Worm (Caenorhabditis elegans) whole organism, midembryonic: Measurements from ENCODE around the gene srw-1.

ENCODE experiments used
- T22C8.4 ChIP-seq: fragments of 200-800 bp; sonication (Bioruptor generic); IDR thresholded peaks from 2 replicates; pipeline ENCODE4 v1.3.6; 2022; ENCODE audit warnings: missing genetic modification characterization, missing compliant biosample characterization
- cog-1 ChIP-seq: sonication (generic microtip); optimal IDR thresholded peaks from 2 replicates; lab custom pipeline; 2016; ENCODE audit warnings: missing genetic modification characterization, missing compliant biosample characterization
- flt-1 ChIP-seq: fragments of 200-800 bp; sonication (Bioruptor generic); IDR thresholded peaks from 2 replicates; pipeline ENCODE4 v1.3.6; 2022; ENCODE audit warnings: missing genetic modification characterization, missing compliant biosample characterization
- klf-2 ChIP-seq: fragments of 200-800 bp; sonication (Bioruptor generic); conservative IDR thresholded peaks from 2 replicates; pipeline ENCODE4 v1.3.6; 2022; ENCODE audit warnings: missing genetic modification reagents, missing genetic modification characterization, missing compliant biosample characterization
- med-1 ChIP-seq: sonication (generic microtip); optimal IDR thresholded peaks from 2 replicates; lab custom pipeline; 2017; ENCODE audit warnings: missing genetic modification characterization, mild to moderate bottlenecking, missing compliant biosample characterization, antibody characterized with exemption, missing genetic modification reagents; ENCODE audit not compliant: insufficient read depth
- ref-1 ChIP-seq: fragments of 200-800 bp; sonication (Bioruptor generic); conservative IDR thresholded peaks from 2 replicates; pipeline ENCODE4 v1.3.6; 2022; ENCODE audit warnings: missing genetic modification reagents, missing genetic modification characterization, missing compliant biosample characterization
- tab-1 ChIP-seq: fragments of 200-800 bp; sonication (Bioruptor generic); IDR thresholded peaks from 2 replicates; pipeline ENCODE4 v1.3.6; 2022; ENCODE audit warnings: missing genetic modification characterization, missing compliant biosample characterization
- ztf-23 ChIP-seq: fragments of 200-800 bp; sonication (Bioruptor generic); IDR thresholded peaks from 2 replicates; pipeline ENCODE4 v1.3.6; 2022; ENCODE audit warnings: missing genetic modification reagents, missing genetic modification characterization, missing compliant biosample characterization
- ztf-29 ChIP-seq: fragments of 200-800 bp; sonication (Bioruptor generic); IDR thresholded peaks from 2 replicates; pipeline ENCODE4 v1.3.6; 2022; ENCODE audit warnings: missing genetic modification reagents, missing genetic modification characterization, missing compliant biosample characterization

srw-1 gene

ce11 chrV:15225650-15226049 is 27.6 kb downstream of the srw-1 start, which contains the start of gene srw-14:
srw-14 (plus strand) TSS chrV:15225950.
- TF ChIP-seq klf-2 (GFP tag; lab: Robert Waterston, UW), result no peak
- no peak for TF ChIP-seq ref-1 (GFP tag; lab: Robert Waterston, UW)
- TF ChIP-seq ztf-23 (GFP tag; lab: Robert Waterston, UW), result no peak
- no peak for TF ChIP-seq tab-1 (GFP tag; lab: Robert Waterston, UW)
- no peak for TF ChIP-seq med-1 (GFP tag; lab: Kevin White, UChicago)
- no peak for TF ChIP-seq flt-1 (GFP tag; lab: Robert Waterston, UW)
- no peak for TF ChIP-seq cog-1 (tag; lab: Kevin White, UChicago)
- TF ChIP-seq T22C8.4 (GFP tag; lab: Robert Waterston, UW), result no peak
- no peak for TF ChIP-seq ztf-29 (GFP tag; lab: Robert Waterston, UW)

- no peak for TF ChIP-seq ztf-23 (GFP tag; lab: Robert Waterston, UW)
- no peak for TF ChIP-seq ref-1 (GFP tag; lab: Robert Waterston, UW)
- no peak for TF ChIP-seq tab-1 (GFP tag; lab: Robert Waterston, UW)
- TF ChIP-seq ztf-29 (GFP tag; lab: Robert Waterston, UW), result no peak
- TF ChIP-seq cog-1 (tag; lab: Kevin White, UChicago), result no peak
- TF ChIP-seq T22C8.4 (GFP tag; lab: Robert Waterston, UW), result no peak
- TF ChIP-seq klf-2 (GFP tag; lab: Robert Waterston, UW), result no peak
Observed at ce11 chrV:15226206-15226605, 28.2 kb downstream of the srw-1 start.

DNA sequence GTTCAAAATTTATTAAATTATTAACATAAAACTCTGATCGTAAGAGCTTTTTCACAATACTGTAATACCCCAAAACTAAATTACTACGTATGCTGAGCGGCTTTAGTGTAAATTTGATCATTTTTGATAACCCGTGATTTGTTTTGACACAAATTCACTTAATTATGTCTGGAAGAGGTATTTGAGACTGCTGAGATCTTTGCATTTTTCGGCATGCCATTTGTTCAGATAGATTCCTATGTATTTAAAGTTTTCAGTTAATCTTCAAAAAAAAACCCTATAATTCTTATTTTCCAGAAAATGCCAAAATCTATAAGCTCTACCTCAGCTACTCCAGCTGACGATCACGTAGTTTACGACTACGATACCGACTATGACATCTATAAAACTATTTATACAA is 32.2 kb downstream of the srw-1 start, which contains the start of gene srw-15:
TSS of gene srw-15 (plus strand) at position 301 of the 400 bp plus-strand sequence.
- no peak for TF ChIP-seq ztf-29 (GFP tag; lab: Robert Waterston, UW)
- no peak for TF ChIP-seq flt-1 (GFP tag; lab: Robert Waterston, UW)
- TF ChIP-seq ztf-23 (GFP tag; lab: Robert Waterston, UW), result no peak
- no peak for TF ChIP-seq cog-1 (tag; lab: Kevin White, UChicago)
- no peak for TF ChIP-seq tab-1 (GFP tag; lab: Robert Waterston, UW)
- TF ChIP-seq med-1 (GFP tag; lab: Kevin White, UChicago), result no peak
- no peak for TF ChIP-seq T22C8.4 (GFP tag; lab: Robert Waterston, UW)
- TF ChIP-seq ref-1 (GFP tag; lab: Robert Waterston, UW), result no peak
- no peak for TF ChIP-seq klf-2 (GFP tag; lab: Robert Waterston, UW)

DNA sequence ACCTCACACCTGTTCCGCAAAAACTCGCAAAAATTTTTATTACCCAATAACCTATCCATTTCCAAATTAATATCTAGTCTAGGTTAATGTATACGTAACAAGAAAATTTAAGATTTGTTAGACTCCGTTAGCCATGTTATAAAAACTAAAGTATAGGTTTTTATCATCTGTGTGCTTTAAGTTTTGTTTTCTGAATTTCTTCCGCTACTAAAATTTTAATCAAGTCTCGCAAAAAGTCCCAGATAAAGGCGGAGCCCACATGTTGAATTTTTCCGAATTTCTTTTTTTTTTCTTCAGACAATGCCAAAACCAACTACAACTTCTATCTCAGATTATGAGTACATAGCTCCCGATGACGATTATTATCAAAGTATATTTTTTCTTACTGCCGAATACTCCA is 34.1 kb downstream of the srw-1 start, which contains the start of gene srw-13:
TSS of gene srw-13 (plus strand) at position 301 of the 400 bp plus-strand sequence.
- TF ChIP-seq cog-1 (tag; lab: Kevin White, UChicago) (no peak), T22C8.4 (GFP tag; lab: Robert Waterston, UW) (no peak), flt-1 (GFP tag; lab: Robert Waterston, UW) (no peak), klf-2 (GFP tag; lab: Robert Waterston, UW) (no peak), ref-1 (GFP tag; lab: Robert Waterston, UW) (no peak)

- TF ChIP-seq tab-1 (GFP tag; lab: Robert Waterston, UW) (no peak), ref-1 (GFP tag; lab: Robert Waterston, UW) (no peak), ztf-23 (GFP tag; lab: Robert Waterston, UW) (no peak), cog-1 (tag; lab: Kevin White, UChicago) (no peak), med-1 (GFP tag; lab: Kevin White, UChicago) (no peak)
Observed at ce11 chrV:15235661-15236060, 37.6 kb downstream of the srw-1 start, which contains the start of gene nhr-164. nhr-164 (minus strand) TSS chrV:15235761.

DNA sequence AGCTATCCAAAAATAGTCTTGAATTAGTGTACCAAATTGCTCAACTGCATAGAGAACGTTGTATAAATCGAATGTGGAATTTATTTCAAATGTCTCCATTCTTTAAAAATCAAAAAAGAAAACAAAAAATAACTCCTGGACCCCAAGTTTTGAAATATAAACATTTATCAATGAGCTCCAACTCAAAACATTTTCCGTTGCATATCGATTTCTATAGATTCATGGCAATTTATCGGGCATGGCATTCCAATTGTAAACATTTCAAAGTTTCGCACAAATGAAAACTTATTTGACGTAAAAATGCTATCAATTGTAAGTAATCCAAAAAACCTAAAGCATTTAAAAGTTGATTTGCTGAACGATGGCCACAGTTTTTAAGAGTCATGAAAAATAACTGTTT is 40.5 kb downstream of the srw-1 start, which contains the start of gene srw-12:
TSS of gene srw-12 (minus strand) at position 101 of the 400 bp plus-strand sequence.
- TF ChIP-seq cog-1 (tag; lab: Kevin White, UChicago) (no peak), med-1 (GFP tag; lab: Kevin White, UChicago) (no peak), ztf-23 (GFP tag; lab: Robert Waterston, UW) (no peak), tab-1 (GFP tag; lab: Robert Waterston, UW) (no peak), flt-1 (GFP tag; lab: Robert Waterston, UW) (no peak)

DNA sequence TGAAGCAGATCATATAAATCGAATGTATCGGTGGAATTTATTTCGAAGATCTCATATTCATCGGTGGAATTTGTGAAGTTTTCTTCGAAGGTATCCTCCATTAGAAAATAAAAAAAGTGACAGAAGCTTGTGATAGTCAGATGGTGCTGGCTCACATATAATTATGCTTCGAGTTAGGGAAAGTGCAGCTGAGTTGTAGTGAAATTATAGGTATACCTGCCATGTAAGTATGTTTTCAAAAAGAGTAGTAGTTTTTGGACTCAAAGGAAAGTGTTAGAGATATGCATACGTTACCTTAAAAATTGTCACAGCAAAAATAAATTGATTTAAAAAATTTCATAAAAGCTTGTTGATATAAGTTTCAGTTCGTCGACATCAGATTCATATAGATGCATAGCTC is 42.2 kb downstream of the srw-1 start, which contains the start of gene srw-11:
TSS of gene srw-11 (minus strand) at position 101 of the 400 bp plus-strand sequence.
- TF ChIP-seq cog-1 (tag; lab: Kevin White, UChicago), result no peak
- TF ChIP-seq ref-1 (GFP tag; lab: Robert Waterston, UW), result no peak
- TF ChIP-seq ztf-29 (GFP tag; lab: Robert Waterston, UW), result no peak
- TF ChIP-seq T22C8.4 (GFP tag; lab: Robert Waterston, UW), result no peak
- TF ChIP-seq ztf-23 (GFP tag; lab: Robert Waterston, UW), result no peak
- no peak for TF ChIP-seq flt-1 (GFP tag; lab: Robert Waterston, UW)
- TF ChIP-seq tab-1 (GFP tag; lab: Robert Waterston, UW), result no peak
- TF ChIP-seq med-1 (GFP tag; lab: Kevin White, UChicago), result no peak
- no peak for TF ChIP-seq klf-2 (GFP tag; lab: Robert Waterston, UW)

DNA sequence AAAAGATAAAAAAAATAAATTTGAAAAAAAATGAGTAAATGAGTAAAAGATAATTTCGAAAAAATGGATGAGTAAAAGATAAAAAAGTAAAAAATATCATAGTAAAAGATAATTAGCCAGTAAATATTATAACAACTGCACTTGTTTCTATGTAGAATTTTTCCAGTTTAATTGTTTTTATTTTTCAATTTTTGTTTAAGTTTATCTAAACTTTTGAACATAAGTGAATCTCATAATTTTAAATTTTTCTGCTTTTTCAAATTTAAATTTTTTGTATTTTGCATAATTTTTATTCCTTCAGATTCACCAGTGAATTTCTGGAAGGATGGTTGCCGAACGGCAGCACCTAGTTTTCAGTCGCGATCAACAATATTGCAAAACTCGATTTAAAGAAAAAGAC is 43.2 kb downstream of the srw-1 start, which contains the start of gene chil-12:
TSS of gene chil-12 (plus strand) at position 301 of the 400 bp plus-strand sequence.
- TF ChIP-seq T22C8.4 (GFP tag; lab: Robert Waterston, UW), result no peak
- no peak for TF ChIP-seq flt-1 (GFP tag; lab: Robert Waterston, UW)
- TF ChIP-seq ztf-29 (GFP tag; lab: Robert Waterston, UW), result no peak
- no peak for TF ChIP-seq tab-1 (GFP tag; lab: Robert Waterston, UW)
- no peak for TF ChIP-seq ref-1 (GFP tag; lab: Robert Waterston, UW)
- no peak for TF ChIP-seq ztf-23 (GFP tag; lab: Robert Waterston, UW)
- TF ChIP-seq klf-2 (GFP tag; lab: Robert Waterston, UW), result no peak
- TF ChIP-seq cog-1 (tag; lab: Kevin White, UChicago), result no peak
- TF ChIP-seq med-1 (GFP tag; lab: Kevin White, UChicago), result no peak

DNA sequence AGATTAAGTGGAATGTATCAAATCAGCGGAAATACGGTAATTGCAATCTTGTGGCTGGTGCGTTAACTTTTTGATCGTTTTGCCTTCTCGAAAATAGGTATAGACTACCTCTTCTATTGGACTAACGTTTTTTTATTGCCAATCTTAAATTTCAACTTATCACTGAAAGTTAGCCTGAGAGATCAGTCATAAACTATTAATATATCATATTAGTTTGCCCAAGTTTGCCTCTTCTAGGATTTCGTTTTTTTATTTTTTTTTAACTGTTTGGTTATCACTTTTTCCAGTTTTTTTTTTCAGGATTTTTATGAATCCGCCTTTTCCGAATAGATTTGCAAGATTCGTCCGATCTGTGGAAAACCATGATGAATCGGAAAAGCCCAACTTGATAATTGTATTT is 46.4 kb downstream of the srw-1 start, which contains the start of gene kin-30:
TSS of gene kin-30 (plus strand) at position 301 of the 400 bp plus-strand sequence.
- TF ChIP-seq klf-2 (GFP tag; lab: Robert Waterston, UW) (no peak), ztf-23 (GFP tag; lab: Robert Waterston, UW) (no peak), med-1 (GFP tag; lab: Kevin White, UChicago) (no peak), T22C8.4 (GFP tag; lab: Robert Waterston, UW) (no peak), flt-1 (GFP tag; lab: Robert Waterston, UW) (no peak), ztf-29 (GFP tag; lab: Robert Waterston, UW) (no peak), cog-1 (tag; lab: Kevin White, UChicago) (no peak), ref-1 (GFP tag; lab: Robert Waterston, UW) (no peak), tab-1 (GFP tag; lab: Robert Waterston, UW) (no peak)
